Worm (Caenorhabditis elegans) whole organism, midembryonic: Measurements from ENCODE around the gene oac-46.

Experiments used
- cog-1 ChIP-seq: sonication (generic microtip); optimal IDR thresholded peaks from 2 replicates; lab custom pipeline; 2016; ENCODE audit warnings: missing genetic modification characterization, missing compliant biosample characterization
- flt-1 ChIP-seq: fragments of 200-800 bp; sonication (Bioruptor generic); IDR thresholded peaks from 2 replicates; pipeline ENCODE4 v1.3.6; 2022; ENCODE audit warnings: missing genetic modification characterization, missing compliant biosample characterization
- klf-2 ChIP-seq: fragments of 200-800 bp; sonication (Bioruptor generic); conservative IDR thresholded peaks from 2 replicates; pipeline ENCODE4 v1.3.6; 2022; ENCODE audit warnings: missing genetic modification reagents, missing genetic modification characterization, missing compliant biosample characterization
- tab-1 ChIP-seq: fragments of 200-800 bp; sonication (Bioruptor generic); IDR thresholded peaks from 2 replicates; pipeline ENCODE4 v1.3.6; 2022; ENCODE audit warnings: missing genetic modification characterization, missing compliant biosample characterization
- ztf-23 ChIP-seq: fragments of 200-800 bp; sonication (Bioruptor generic); IDR thresholded peaks from 2 replicates; pipeline ENCODE4 v1.3.6; 2022; ENCODE audit warnings: missing genetic modification reagents, missing genetic modification characterization, missing compliant biosample characterization
- ztf-29 ChIP-seq: fragments of 200-800 bp; sonication (Bioruptor generic); IDR thresholded peaks from 2 replicates; pipeline ENCODE4 v1.3.6; 2022; ENCODE audit warnings: missing genetic modification reagents, missing genetic modification characterization, missing compliant biosample characterization

DNA sequence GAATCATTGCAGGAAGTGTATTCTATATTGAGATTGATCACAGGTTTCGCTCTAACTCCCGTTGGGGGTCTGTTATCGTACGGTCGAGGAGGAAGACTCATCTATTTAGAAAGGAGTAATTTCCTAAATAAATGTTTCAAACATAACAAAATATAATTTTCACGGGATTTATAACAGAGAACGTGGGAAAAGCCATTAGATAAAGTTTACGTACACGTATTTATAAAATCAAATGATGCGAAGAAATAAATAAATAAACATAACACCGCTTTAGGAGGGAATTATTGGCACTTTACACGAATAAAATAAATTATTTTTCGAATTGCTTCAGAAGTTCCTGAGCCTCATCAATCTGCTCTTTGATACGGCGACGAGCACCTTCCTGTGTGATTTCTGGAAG lies 43.4 kb downstream of the oac-46 start, which contains the start of gene F07H5.10:
- TF ChIP-seq flt-1 (GFP tag; lab: Robert Waterston, UW) (no peak), klf-2 (GFP tag; lab: Robert Waterston, UW) (no peak), ztf-29 (no peak), tab-1 (GFP tag; lab: Robert Waterston, UW) (no peak), ztf-23 (GFP tag; lab: Robert Waterston, UW) (no peak), cog-1 (no peak)
